Fruit fly (Drosophila melanogaster): Measurements from ENCODE around the gene inaF-B.

dm6 chrX:11694959-11695882, 37.3 kb downstream of the inaF-B start, which contains the start of gene PhKgamma:
- no peak for TF ChIP-seq CG8478 (optimal IDR thresholded peaks at IDR 0.05)
- TF ChIP-seq CTCF (optimal IDR thresholded peaks at IDR 0.05): peak; percentile 64 to 78
